Worm (Caenorhabditis elegans) whole organism, L4 larva: ENCODE results near the gene W05H7.1.
"Not testable (repeated sequence)": the region's sequence is repeated elsewhere in the genome, so short reads cannot be mapped to it uniquely, and the experiment has no call there.

Experiments
- Y5F2A.4 ChIP-seq: fragments of 200-800 bp; sonication (Bioruptor generic); optimal IDR thresholded peaks from 2 replicates; lab custom pipeline; 2018; ENCODE audit warnings: mild to moderate bottlenecking, missing genetic modification characterization, missing compliant biosample characterization
- ces-1 ChIP-seq: fragments of 150-350 bp; sonication (generic microtip); optimal IDR thresholded peaks from 4 replicates; lab custom pipeline; 2014; ENCODE audit warnings: missing biosample characterization, missing genetic modification reagents, missing genetic modification characterization
- dve-1 ChIP-seq: sonication (generic microtip); optimal IDR thresholded peaks from 2 replicates; lab custom pipeline; 2017; ENCODE audit warnings: antibody characterized with exemption, mild to moderate bottlenecking, missing genetic modification characterization, missing compliant biosample characterization; ENCODE audit not compliant: insufficient read depth
- nhr-11 ChIP-seq: fragments of 150-350 bp; optimal IDR thresholded peaks from 2 replicates; lab custom pipeline; 2014; ENCODE audit warnings: missing biosample characterization, missing genetic modification characterization
- nhr-237 ChIP-seq: sonication (generic microtip); optimal IDR thresholded peaks from 2 replicates; lab custom pipeline; 2017; ENCODE audit warnings: missing biosample characterization, missing genetic modification characterization
- nhr-77 ChIP-seq: fragments of 150-350 bp; optimal IDR thresholded peaks from 2 replicates; lab custom pipeline; 2014; ENCODE audit warnings: missing biosample characterization, missing genetic modification characterization

ce11 chrX:1403444-1403843 is 47.1 kb upstream of the W05H7.1 start, which contains the start of gene ZK402.2:
- not testable (repeated sequence) for TF ChIP-seq Y5F2A.4 (GFP tag; lab: Kevin White, UChicago); nhr-237 (tag; lab: Kevin White, UChicago); ces-1 (GFP tag; lab: Kevin White, UChicago); nhr-11 (tag; lab: Kevin White, UChicago); dve-1; nhr-77
